Worm (Caenorhabditis elegans): Measurements from ENCODE around the gene Y73B6BL.29.
A peak's percentile ranks its signal among the peaks of the same experiment; 100 is the strongest.

Gene Y73B6BL.29

DNA sequence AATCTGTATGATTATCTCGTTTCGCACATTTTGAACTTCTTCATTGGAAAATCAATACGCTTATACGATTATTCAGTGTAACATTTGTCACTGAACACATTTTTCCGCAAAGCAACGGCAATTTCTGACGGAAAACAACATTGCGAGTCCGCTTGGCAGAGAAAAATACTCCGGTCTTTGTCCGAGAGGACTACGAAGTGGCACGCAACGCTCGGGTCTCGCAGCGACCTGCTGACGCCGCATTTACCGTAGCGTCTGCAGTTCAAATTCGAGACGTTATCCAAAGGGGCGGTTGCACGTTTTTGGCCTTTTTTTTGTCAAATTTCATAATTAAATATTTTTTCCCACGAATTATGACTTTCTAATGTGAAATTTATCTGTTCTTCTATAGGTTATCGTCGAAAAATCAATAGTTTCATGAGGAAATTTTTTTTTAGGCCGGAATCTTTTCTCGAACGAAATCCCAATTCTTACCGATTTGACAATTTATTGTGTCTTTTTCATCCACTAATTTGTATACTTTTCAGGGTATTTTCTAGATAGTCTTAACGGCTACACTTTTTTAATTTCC, 2.0 kb downstream of the Y73B6BL.29 start, which contains the start of gene sqd-1 (continued):
- TF ChIP-seq B0336.3 (GFP tag; IDR thresholded peaks at IDR 0.05): peak; percentile 93
- TF ChIP-seq lin-26 (GFP tag; IDR thresholded peaks at IDR 0.05): peak; percentile 71; the same call in 1 of the 2 replicates
- TF ChIP-seq egl-18 (GFP tag; IDR thresholded peaks at IDR 0.05): peak; percentile 72; the same call in 1 of the 2 replicates
- TF ChIP-seq T26A5.8 (tag; optimal IDR thresholded peaks at IDR 0.05): peak; percentile 9
- no peak for TF ChIP-seq him-1 (tag; optimal IDR thresholded peaks at IDR 0.05)
- TF ChIP-seq ekl-4 (GFP tag; IDR thresholded peaks at IDR 0.05): peak; percentile 93
- TF ChIP-seq hlh-26 (GFP tag; conservative IDR thresholded peaks at IDR 0.05): no peak
- TF ChIP-seq tlf-1 (GFP tag; optimal IDR thresholded peaks at IDR 0.05): peak; percentile 93
- peak; percentile 87 for TF ChIP-seq athp-1 (tag; optimal IDR thresholded peaks at IDR 0.05)
- TF ChIP-seq unc-62 (GFP tag; optimal IDR thresholded peaks at IDR 0.05): no peak
- peak; percentile 84 to 93 for TF ChIP-seq let-607 (tag; optimal IDR thresholded peaks at IDR 0.05)
- TF ChIP-seq K12H6.12 (tag; optimal IDR thresholded peaks at IDR 0.05): peak; percentile 91
- TF ChIP-seq F49E8.2 (tag; optimal IDR thresholded peaks at IDR 0.05; ENCODE audit: insufficient read depth): peak; percentile 78
- peak; percentile 57 for TF ChIP-seq nhr-27 (tag; optimal IDR thresholded peaks at IDR 0.05)
- peak; percentile 76; the same call in 1 of the 2 replicates for TF ChIP-seq hsf-1 (GFP tag; IDR thresholded peaks at IDR 0.05)
- TF ChIP-seq bed-2 (GFP tag; IDR thresholded peaks at IDR 0.05): 0 out of 2 replicates have a peak, but pooled peaks have one; percentile 36
- no peak for TF ChIP-seq F10E7.11 (tag; optimal IDR thresholded peaks at IDR 0.05)
- TF ChIP-seq rpc-1 (optimal IDR thresholded peaks at IDR 0.05): peak; percentile 14
- no peak for TF ChIP-seq rpc-1 (tag; optimal IDR thresholded peaks at IDR 0.05)
- peak; percentile 59 for TF ChIP-seq madf-8 (GFP tag; conservative IDR thresholded peaks at IDR 0.05)
- TF ChIP-seq attf-5 (GFP tag; optimal IDR thresholded peaks at IDR 0.05): peak; percentile 88
- TF ChIP-seq ceh-100 (GFP tag; IDR thresholded peaks at IDR 0.05): peak; percentile 87
- peak; percentile 96 for TF ChIP-seq Y53G8AR.9 (GFP tag; conservative IDR thresholded peaks at IDR 0.05)
- no peak for TF ChIP-seq nhr-179 (tag; optimal IDR thresholded peaks at IDR 0.05)
- peak; percentile 75 for TF ChIP-seq attf-3 (GFP tag; conservative IDR thresholded peaks at IDR 0.05)
- peak; percentile 96 for TF ChIP-seq nfyb-1 (GFP tag; IDR thresholded peaks at IDR 0.05)
- peak; percentile 60; the same call in 1 of the 2 replicates for TF ChIP-seq ztf-25 (GFP tag; IDR thresholded peaks at IDR 0.05)
- TF ChIP-seq madf-10 (tag; optimal IDR thresholded peaks at IDR 0.05): peak; percentile 84
- peak; percentile 75 for TF ChIP-seq gei-17 (GFP tag; optimal IDR thresholded peaks at IDR 0.05)
- TF ChIP-seq dox-1 (GFP tag; IDR thresholded peaks at IDR 0.05): peak; percentile 96
- TF ChIP-seq aptf-3 (GFP tag; IDR thresholded peaks at IDR 0.05): 0 out of 2 replicates have a peak, but pooled peaks have one; percentile 36
- peak; percentile 62 for TF ChIP-seq unc-130 (GFP tag; optimal IDR thresholded peaks at IDR 0.05)
- peak; percentile 93 for TF ChIP-seq F23B12.7 (tag; optimal IDR thresholded peaks at IDR 0.05; ENCODE audit: insufficient read depth)
- peak; percentile 91 for TF ChIP-seq rcor-1 (GFP tag; IDR thresholded peaks at IDR 0.05)
- no peak for TF ChIP-seq nfya-2 (GFP tag; IDR thresholded peaks at IDR 0.05)
- peak; percentile 79 for TF ChIP-seq F57C9.4 (tag; optimal IDR thresholded peaks at IDR 0.05)
- no peak for TF ChIP-seq nfya-1 (tag; optimal IDR thresholded peaks at IDR 0.05; ENCODE audit: borderline replicate concordance, insufficient read depth)
- no peak for TF ChIP-seq dpff-1 (tag; optimal IDR thresholded peaks at IDR 0.05)
- peak; percentile 52 for TF ChIP-seq snpc-1.1 (tag; optimal IDR thresholded peaks at IDR 0.05; ENCODE audit: insufficient read depth)
- TF ChIP-seq pha-4 (tag; optimal IDR thresholded peaks at IDR 0.05): peak; percentile 47
- TF ChIP-seq fkh-3 (tag; optimal IDR thresholded peaks at IDR 0.05): no peak
- TF ChIP-seq pbrm-1 (GFP tag; IDR thresholded peaks at IDR 0.05): peak; percentile 96
- peak; percentile 30 for TF ChIP-seq B0035.1 (tag; optimal IDR thresholded peaks at IDR 0.05)
- peak; percentile 43 for TF ChIP-seq efl-1 (GFP tag; optimal IDR thresholded peaks at IDR 0.05)
- peak; percentile 82 for TF ChIP-seq hmg-1.2 (GFP tag; IDR thresholded peaks at IDR 0.05)
- TF ChIP-seq ZK185.1 (tag; optimal IDR thresholded peaks at IDR 0.05; ENCODE audit: poor library complexity, severe bottlenecking): peak; percentile 82
- TF ChIP-seq lin-54 (GFP tag; optimal IDR thresholded peaks at IDR 0.05): peak; percentile 92
